Fruit fly (Drosophila melanogaster) whole organism: ENCODE measurements around the gene CG14053.
A peak's percentile ranks its signal among the peaks of the same experiment; 100 is the strongest.

Experiments
- CG8478 ChIP-seq: fragments of >200 bp; optimal IDR thresholded peaks from 2 replicates; lab custom pipeline; 2018; ENCODE audit warnings: inconsistent platforms
- Dll ChIP-seq: fragments of >200 bp; optimal IDR thresholded peaks from 2 replicates; lab custom pipeline; 2017
- EcR ChIP-seq, 2 experiments: fragments of >200 bp; optimal IDR thresholded peaks; 2 replicates each; lab custom pipeline; 2017; ENCODE audit warnings: missing biosample characterization in 2 of 2, missing genetic modification characterization in 2 of 2, missing genetic modification reagents in 2 of 2
- pan ChIP-seq: fragments of >200 bp; optimal IDR thresholded peaks from 2 replicates; lab custom pipeline; 2017
- psq ChIP-seq: fragments of >200 bp; optimal IDR thresholded peaks from 2 replicates; lab custom pipeline; 2017
- usp ChIP-seq: fragments of >200 bp; optimal IDR thresholded peaks from 2 replicates; lab custom pipeline; 2017; ENCODE audit warnings: missing biosample characterization, missing genetic modification characterization, mixed read lengths

Gene CG14053

dm6 chrX:2162130-2162907 lies 31.4 kb downstream of the CG14053 start, which contains the start of the genes Cyp4d1 and CG3630:
Gene Cyp4d1, minus strand, starts transcription at chrX:2162180.
Gene CG3630, plus strand, starts transcription at chrX:2162196.
- TF ChIP-seq CG8478 (lab: Kevin White, UChicago) (no peak), psq (no peak), Dll (lab: Kevin White, UChicago) (no peak), usp (GFP tag; lab: Kevin White, UChicago) (no peak), pan (lab: Kevin White, UChicago) (no peak), EcR (GFP tag; optimal IDR thresholded peaks at IDR 0.05; lab: Kevin White, UChicago) (no peak)

dm6 chrX:2161020-2161419 lies 32.7 kb downstream of the CG14053 start:
- TF ChIP-seq EcR (GFP tag; optimal IDR thresholded peaks at IDR 0.05; lab: Kevin White, UChicago) (no peak), Dll (lab: Kevin White, UChicago) (no peak), pan (lab: Kevin White, UChicago) (no peak), CG8478 (lab: Kevin White, UChicago) (no peak), psq (no peak), usp (GFP tag; lab: Kevin White, UChicago) (no peak)

dm6 chrX:2158668-2159163 lies 35.0 kb downstream of the CG14053 start, which contains the start of gene wapl:
Gene wapl, minus strand, starts transcription at chrX:2158983.
- no peak for TF ChIP-seq EcR (GFP tag; optimal IDR thresholded peaks at IDR 0.05; lab: Kevin White, UChicago)
- TF ChIP-seq Dll (lab: Kevin White, UChicago) = no peak
- no peak for TF ChIP-seq usp (GFP tag; lab: Kevin White, UChicago)
- TF ChIP-seq pan (lab: Kevin White, UChicago) = no peak
- no peak for TF ChIP-seq CG8478 (lab: Kevin White, UChicago)
- TF ChIP-seq psq = no peak

- peak; percentile 95 for TF ChIP-seq CG8478 (lab: Kevin White, UChicago)
- TF ChIP-seq psq = no peak
- no peak for TF ChIP-seq usp (GFP tag; lab: Kevin White, UChicago)
- TF ChIP-seq pan (lab: Kevin White, UChicago) = no peak
- TF ChIP-seq Dll (lab: Kevin White, UChicago) = peak; percentile 25
- no peak for TF ChIP-seq EcR (GFP tag; optimal IDR thresholded peaks at IDR 0.05; lab: Kevin White, UChicago)
Measured at dm6 chrX:2157929-2158610, 35.6 kb downstream of the CG14053 start.

- TF ChIP-seq pan (lab: Kevin White, UChicago) (no peak), Dll (lab: Kevin White, UChicago) (peak; percentile 74), EcR (GFP tag; optimal IDR thresholded peaks at IDR 0.05; lab: Kevin White, UChicago) (no peak), usp (GFP tag; lab: Kevin White, UChicago) (no peak), CG8478 (lab: Kevin White, UChicago) (peak; percentile 66)
Measured at dm6 chrX:2155868-2156267, 37.8 kb downstream of the CG14053 start.

dm6 chrX:2149478-2149877 lies 44.2 kb downstream of the CG14053 start, which contains the start of gene bcn92:
Gene bcn92, minus strand, starts transcription at chrX:2149647.
- TF ChIP-seq pan (lab: Kevin White, UChicago) (no peak), EcR (GFP tag; optimal IDR thresholded peaks at IDR 0.05; lab: Kevin White, UChicago) (no peak), Dll (lab: Kevin White, UChicago) (no peak), CG8478 (lab: Kevin White, UChicago) (no peak), usp (GFP tag; lab: Kevin White, UChicago) (no peak), psq (no peak)

dm6 chrX:2148671-2149070 lies 45.0 kb downstream of the CG14053 start:
- TF ChIP-seq pan (lab: Kevin White, UChicago) = no peak
- TF ChIP-seq psq = no peak
- TF ChIP-seq Dll (lab: Kevin White, UChicago) = no peak
- TF ChIP-seq usp (GFP tag; lab: Kevin White, UChicago) = no peak
- TF ChIP-seq EcR (GFP tag; optimal IDR thresholded peaks at IDR 0.05; lab: Kevin White, UChicago) = no peak
- no peak for TF ChIP-seq CG8478 (lab: Kevin White, UChicago)

dm6 chrX:2147475-2147874 lies 46.2 kb downstream of the CG14053 start:
- TF ChIP-seq CG8478 (lab: Kevin White, UChicago) (no peak), psq (no peak), usp (GFP tag; lab: Kevin White, UChicago) (no peak), Dll (lab: Kevin White, UChicago) (no peak), EcR (GFP tag; optimal IDR thresholded peaks at IDR 0.05; lab: Kevin White, UChicago) (no peak), pan (lab: Kevin White, UChicago) (no peak)

dm6 chrX:2146574-2146973 lies 47.1 kb downstream of the CG14053 start:
- no peak for TF ChIP-seq CG8478 (lab: Kevin White, UChicago)
- TF ChIP-seq Dll (lab: Kevin White, UChicago) = no peak
- TF ChIP-seq EcR (GFP tag; optimal IDR thresholded peaks at IDR 0.05; lab: Kevin White, UChicago) = no peak
- no peak for TF ChIP-seq pan (lab: Kevin White, UChicago)
- TF ChIP-seq usp (GFP tag; lab: Kevin White, UChicago) = no peak
- TF ChIP-seq psq = no peak

- no peak for TF ChIP-seq psq
- no peak for TF ChIP-seq Dll (lab: Kevin White, UChicago)
- TF ChIP-seq usp (GFP tag; lab: Kevin White, UChicago) = no peak
- no peak for TF ChIP-seq CG8478 (lab: Kevin White, UChicago)
- no peak for TF ChIP-seq pan (lab: Kevin White, UChicago)
- no peak for TF ChIP-seq EcR (GFP tag; optimal IDR thresholded peaks at IDR 0.05; lab: Kevin White, UChicago)
Measured at dm6 chrX:2145690-2146470, 47.8 kb downstream of the CG14053 start.
